Fruit fly (Drosophila melanogaster) whole organism, embryonic: Measurements from ENCODE around the gene mRpL10.

ENCODE experiments used
- Adf1 ChIP-seq: fragments of 200-800 bp; sonication (Bioruptor generic); IDR thresholded peaks from 2 replicates; pipeline ENCODE4 v1.3.6; 2022; ENCODE audit warnings: missing biosample characterization, missing genetic modification characterization
- Atf3 ChIP-seq: fragments of 200-800 bp; sonication (Bioruptor generic); optimal IDR thresholded peaks from 3 replicates; lab custom pipeline; 2016; ENCODE audit warnings: missing biosample characterization, missing genetic modification characterization
- CG10366 ChIP-seq: fragments of 200-800 bp; sonication (Bioruptor generic); IDR thresholded peaks from 2 replicates; pipeline ENCODE4 v1.3.6; 2022; ENCODE audit warnings: missing biosample characterization, missing genetic modification characterization
- CG11093 ChIP-seq: fragments of 200-800 bp; sonication (Bioruptor generic); IDR thresholded peaks from 3 replicates; pipeline ENCODE4 v1.3.6; 2022; ENCODE audit warnings: missing biosample characterization, missing genetic modification characterization
- CG11723 ChIP-seq: fragments of 200-800 bp; sonication (Bioruptor generic); optimal IDR thresholded peaks from 2 replicates; lab custom pipeline; 2017; ENCODE audit warnings: missing biosample characterization, mild to moderate bottlenecking, missing genetic modification characterization
- CG12071 ChIP-seq: fragments of 200-800 bp; sonication (Bioruptor generic); optimal IDR thresholded peaks from 3 replicates; lab custom pipeline; 2018; ENCODE audit warnings: missing biosample characterization, mild to moderate bottlenecking, missing genetic modification characterization
- CG13287 ChIP-seq: fragments of 200-800 bp; sonication (Bioruptor generic); IDR thresholded peaks from 2 replicates; pipeline ENCODE4 v1.3.6; 2022; ENCODE audit warnings: missing biosample characterization, missing genetic modification characterization; ENCODE audit not compliant: partially characterized antibody
- CG13296 ChIP-seq: fragments of 200-800 bp; sonication (Bioruptor generic); optimal IDR thresholded peaks from 3 replicates; lab custom pipeline; 2018; ENCODE audit warnings: missing biosample characterization, mild to moderate bottlenecking, missing genetic modification characterization
- CG13775 ChIP-seq: fragments of 200-800 bp; sonication (Bioruptor generic); optimal IDR thresholded peaks from 3 replicates; lab custom pipeline; 2017; ENCODE audit warnings: missing biosample characterization, mild to moderate bottlenecking, missing genetic modification characterization
- CG1529 ChIP-seq: fragments of 200-800 bp; sonication (Bioruptor generic); optimal IDR thresholded peaks from 3 replicates; lab custom pipeline; 2018; ENCODE audit warnings: missing biosample characterization, missing genetic modification characterization
- CG1647 ChIP-seq: fragments of 200-800 bp; sonication (Bioruptor generic); optimal IDR thresholded peaks from 3 replicates; lab custom pipeline; 2016; ENCODE audit warnings: missing biosample characterization, missing genetic modification characterization
- CG17912 ChIP-seq: fragments of 200-800 bp; sonication (Bioruptor generic); optimal IDR thresholded peaks from 2 replicates; lab custom pipeline; 2018; ENCODE audit warnings: missing biosample characterization, mild to moderate bottlenecking, missing genetic modification characterization
- CG18262 ChIP-seq: fragments of 200-800 bp; optimal IDR thresholded peaks from 3 replicates; lab custom pipeline; 2019; ENCODE audit warnings: missing biosample characterization, mild to moderate bottlenecking, missing genetic modification characterization, moderate library complexity
- CG18619 ChIP-seq: fragments of 200-800 bp; sonication (Bioruptor generic); optimal IDR thresholded peaks from 3 replicates; lab custom pipeline; 2017; ENCODE audit warnings: missing biosample characterization, mild to moderate bottlenecking, missing genetic modification characterization
- CG2199 ChIP-seq: fragments of 200-800 bp; sonication (Bioruptor generic); IDR thresholded peaks from 3 replicates; pipeline ENCODE4 v1.3.6; 2022; ENCODE audit warnings: missing biosample characterization, missing genetic modification characterization
- CG3065 ChIP-seq: fragments of 200-800 bp; sonication (Bioruptor generic); optimal IDR thresholded peaks from 2 replicates; lab custom pipeline; 2016; ENCODE audit warnings: missing biosample characterization, missing genetic modification characterization
- CG34422 ChIP-seq: fragments of 200-800 bp; sonication (Bioruptor generic); IDR thresholded peaks from 3 replicates; pipeline ENCODE4 v1.3.6; 2022; ENCODE audit warnings: missing biosample characterization, missing genetic modification characterization
- CG4707 ChIP-seq: fragments of 200-800 bp; sonication (Bioruptor generic); optimal IDR thresholded peaks from 2 replicates; lab custom pipeline; 2018; ENCODE audit warnings: missing biosample characterization, mild to moderate bottlenecking, missing genetic modification characterization, moderate library complexity
- CG5180 ChIP-seq: fragments of 200-800 bp; sonication (Bioruptor generic); optimal IDR thresholded peaks from 3 replicates; lab custom pipeline; 2017; ENCODE audit warnings: missing biosample characterization, missing genetic modification characterization, mild to moderate bottlenecking, moderate library complexity, missing genetic modification reagents
- CG6813 ChIP-seq: fragments of 200-800 bp; sonication (Bioruptor generic); optimal IDR thresholded peaks from 2 replicates; lab custom pipeline; 2017; ENCODE audit warnings: missing biosample characterization, missing genetic modification characterization, mild to moderate bottlenecking, moderate library complexity, missing genetic modification reagents
- CG7271 ChIP-seq: fragments of 200-800 bp; sonication (Bioruptor generic); optimal IDR thresholded peaks from 2 replicates; lab custom pipeline; 2018; ENCODE audit warnings: missing biosample characterization, mild to moderate bottlenecking, missing genetic modification characterization, moderate library complexity
- CG7839 ChIP-seq: fragments of 200-800 bp; sonication (Bioruptor generic); optimal IDR thresholded peaks from 3 replicates; lab custom pipeline; 2018; ENCODE audit warnings: missing biosample characterization, mild to moderate bottlenecking, missing genetic modification characterization, moderate library complexity
- CG9727 ChIP-seq: fragments of 200-800 bp; sonication (Bioruptor generic); optimal IDR thresholded peaks from 3 replicates; lab custom pipeline; 2017; ENCODE audit warnings: missing biosample characterization, mild to moderate bottlenecking, missing genetic modification characterization
- CG9876 ChIP-seq: fragments of 200-800 bp; sonication (Bioruptor generic); optimal IDR thresholded peaks from 2 replicates; lab custom pipeline; 2016; ENCODE audit warnings: missing biosample characterization, missing genetic modification characterization
- Camta ChIP-seq: fragments of 200-800 bp; sonication (Bioruptor generic); optimal IDR thresholded peaks from 2 replicates; lab custom pipeline; 2016; ENCODE audit warnings: missing biosample characterization, missing genetic modification characterization
- Deaf1 ChIP-seq: fragments of 200-800 bp; optimal IDR thresholded peaks from 3 replicates; lab custom pipeline; 2019; ENCODE audit warnings: missing biosample characterization, mild to moderate bottlenecking, missing genetic modification characterization, moderate library complexity
- Dip3 ChIP-seq: fragments of 200-800 bp; sonication (Bioruptor generic); optimal IDR thresholded peaks from 3 replicates; lab custom pipeline; 2016; ENCODE audit warnings: missing biosample characterization, missing genetic modification characterization
- Doc2 ChIP-seq: fragments of 200-800 bp; sonication (Bioruptor generic); IDR thresholded peaks from 2 replicates; pipeline ENCODE4 v1.3.6; 2022; ENCODE audit warnings: missing biosample characterization, missing genetic modification characterization
- Ets65A ChIP-seq: fragments of 200-800 bp; sonication (Bioruptor generic); peaks from one replicate; lab custom pipeline; 2016; ENCODE audit warnings: missing biosample characterization, missing genetic modification characterization
- Fer3 ChIP-seq: fragments of 200-800 bp; sonication (Bioruptor generic); optimal IDR thresholded peaks from 2 replicates; lab custom pipeline; 2018; ENCODE audit warnings: missing biosample characterization, mild to moderate bottlenecking, missing genetic modification characterization, moderate library complexity
- HHEX ChIP-seq: fragments of 200-800 bp; sonication (Bioruptor generic); optimal IDR thresholded peaks from 3 replicates; lab custom pipeline; 2017; ENCODE audit warnings: missing biosample characterization, mild to moderate bottlenecking, missing genetic modification characterization, missing genetic modification reagents
- Hmr ChIP-seq: fragments of 200-800 bp; sonication (Bioruptor generic); optimal IDR thresholded peaks from 3 replicates; lab custom pipeline; 2017; ENCODE audit warnings: mild to moderate bottlenecking, missing biosample characterization, missing genetic modification reagents, missing genetic modification characterization
- Hmx ChIP-seq: fragments of 200-800 bp; sonication (Bioruptor generic); optimal IDR thresholded peaks from 2 replicates; lab custom pipeline; 2016; ENCODE audit warnings: missing biosample characterization, missing genetic modification characterization
- Hr39 ChIP-seq: fragments of >200 bp; optimal IDR thresholded peaks from 2 replicates; lab custom pipeline; 2017
- Jarid2 ChIP-seq: fragments of 200-800 bp; sonication (Bioruptor generic); optimal IDR thresholded peaks from 3 replicates; lab custom pipeline; 2017; ENCODE audit warnings: mild to moderate bottlenecking, missing biosample characterization, missing genetic modification reagents, missing genetic modification characterization
- Kr ChIP-seq: fragments of 200-800 bp; sonication (Bioruptor generic); optimal IDR thresholded peaks from 2 replicates; lab custom pipeline; 2017; ENCODE audit warnings: missing biosample characterization, mild to moderate bottlenecking, missing genetic modification characterization
- Nf-YA ChIP-seq: fragments of 200-800 bp; sonication (Bioruptor generic); IDR thresholded peaks from 2 replicates; pipeline ENCODE4 v1.3.6; 2022; ENCODE audit warnings: missing biosample characterization, missing genetic modification characterization
- Oli ChIP-seq: fragments of 200-800 bp; sonication (Bioruptor generic); optimal IDR thresholded peaks from 2 replicates; lab custom pipeline; 2018; ENCODE audit warnings: missing biosample characterization, mild to moderate bottlenecking, missing genetic modification characterization, moderate library complexity
- Optix ChIP-seq: fragments of 200-800 bp; sonication (Bioruptor generic); IDR thresholded peaks from 3 replicates; pipeline ENCODE4 v1.3.6; 2022; ENCODE audit warnings: missing biosample characterization, missing genetic modification characterization
- PHDP ChIP-seq: fragments of 200-800 bp; sonication (Bioruptor generic); optimal IDR thresholded peaks from 3 replicates; lab custom pipeline; 2018; ENCODE audit warnings: missing biosample characterization, mild to moderate bottlenecking, missing genetic modification characterization, moderate library complexity
- Rfx ChIP-seq: fragments of 200-800 bp; sonication (Bioruptor generic); IDR thresholded peaks from 2 replicates; pipeline ENCODE4 v1.3.6; 2022; ENCODE audit warnings: missing biosample characterization, missing genetic modification characterization
- Side ChIP-seq: fragments of 200-800 bp; sonication (Bioruptor generic); optimal IDR thresholded peaks from 2 replicates; lab custom pipeline; 2016; ENCODE audit warnings: missing biosample characterization, missing genetic modification characterization
- Sox100B ChIP-seq: fragments of 200-800 bp; sonication (Bioruptor generic); optimal IDR thresholded peaks from 3 replicates; lab custom pipeline; 2018; ENCODE audit warnings: missing biosample characterization, mild to moderate bottlenecking, missing genetic modification characterization
- aop ChIP-seq: fragments of 200-800 bp; sonication (Bioruptor generic); IDR thresholded peaks from 2 replicates; pipeline ENCODE4 v1.3.6; 2022; ENCODE audit warnings: missing biosample characterization, missing genetic modification characterization
- exex ChIP-seq: fragments of 200-800 bp; sonication (Bioruptor generic); optimal IDR thresholded peaks from 4 replicates; lab custom pipeline; 2018; ENCODE audit warnings: missing biosample characterization, mild to moderate bottlenecking, missing genetic modification characterization, moderate library complexity
- p53 ChIP-seq: fragments of 200-800 bp; sonication (Bioruptor generic); optimal IDR thresholded peaks from 2 replicates; lab custom pipeline; 2016; ENCODE audit warnings: missing biosample characterization, missing genetic modification characterization
- salm ChIP-seq: fragments of 200-800 bp; sonication (Bioruptor generic); optimal IDR thresholded peaks from 2 replicates; lab custom pipeline; 2018; ENCODE audit warnings: missing biosample characterization, mild to moderate bottlenecking, missing genetic modification characterization
- wdn ChIP-seq: fragments of 200-800 bp; sonication (Bioruptor generic); IDR thresholded peaks from 2 replicates; pipeline ENCODE4 v1.3.6; 2022; ENCODE audit warnings: missing biosample characterization, missing genetic modification characterization
- wor ChIP-seq: fragments of 200-800 bp; sonication (Bioruptor generic); IDR thresholded peaks from 2 replicates; pipeline ENCODE4 v1.3.6; 2022; ENCODE audit warnings: missing biosample characterization, missing genetic modification characterization
- zen2 ChIP-seq: fragments of 200-800 bp; sonication (Bioruptor generic); IDR thresholded peaks from 3 replicates; pipeline ENCODE4 v1.3.6; 2022; ENCODE audit warnings: missing biosample characterization, missing genetic modification characterization; ENCODE audit not compliant: partially characterized antibody

The mRpL10 gene

DNA sequence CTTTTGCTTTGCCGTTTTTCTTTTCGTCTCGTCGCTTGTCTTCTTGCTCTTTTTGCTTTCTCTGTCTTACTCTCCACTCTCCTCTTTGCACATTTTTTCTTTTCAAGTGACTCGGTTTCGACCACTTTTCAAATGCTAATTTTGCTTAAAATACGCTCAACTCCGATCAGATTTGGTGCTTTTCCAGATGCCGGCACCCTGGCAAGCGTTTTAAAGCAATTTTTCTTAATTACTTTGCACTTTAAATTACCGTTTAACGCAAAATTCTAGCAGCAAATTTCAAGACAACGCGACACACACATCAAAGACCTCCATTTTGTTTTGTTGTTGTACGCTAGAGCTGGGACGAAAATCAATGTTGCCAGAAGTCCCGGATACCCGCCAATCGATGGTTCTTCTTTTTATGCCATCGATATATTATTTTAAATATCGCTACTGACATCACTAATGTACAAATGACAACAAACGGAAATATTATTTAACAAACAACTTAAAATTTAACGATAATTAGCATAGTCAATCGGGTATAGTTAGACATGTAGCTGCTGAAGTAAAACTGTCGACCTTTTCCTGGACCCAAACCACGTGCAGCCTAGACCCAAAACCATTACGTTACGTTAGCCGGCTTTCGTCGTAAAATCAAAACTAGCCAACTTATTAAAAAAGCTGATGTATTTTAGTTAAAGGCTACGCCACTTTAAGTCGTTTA lies 47.1 kb downstream of the mRpL10 start, which contains the start of gene kis:
kis (minus strand) TSS at position 317 of the 709 bp plus-strand sequence.
- TF ChIP-seq aop (GFP tag; lab: Robert Waterston, UW) (no peak), HHEX (GFP tag; lab: Kevin White, UChicago) (no peak), Oli (peak; percentile 8), Ets65A (GFP tag; lab: Kevin White, UChicago) (peak; percentile 94), p53 (GFP tag; lab: Kevin White, UChicago) (no peak), CG4707 (GFP tag; lab: Kevin White, UChicago) (peak; percentile 35), CG3065 (no peak), CG9876 (GFP tag; lab: Kevin White, UChicago) (no peak), PHDP (tag; lab: Kevin White, UChicago) (peak; percentile 56), CG7271 (peak; percentile 20), CG13287 (GFP tag; lab: Robert Waterston, UW) (peak; percentile 98), Deaf1 (tag; lab: Kevin White, UChicago) (peak; percentile 35), exex (peak; percentile 17), CG13775 (GFP tag; lab: Kevin White, UChicago) (peak; percentile 21), Doc2 (GFP tag; lab: Robert Waterston, UW) (no peak), CG11723 (GFP tag; lab: Kevin White, UChicago) (no peak), Optix (GFP tag; lab: Robert Waterston, UW) (no peak), CG2199 (GFP tag; lab: Robert Waterston, UW) (no peak), wdn (no peak), Camta (GFP tag; lab: Kevin White, UChicago) (peak; percentile 48), Sox100B (GFP tag; lab: Kevin White, UChicago) (no peak), Side (GFP tag; lab: Kevin White, UChicago) (peak; percentile 34), CG1647 (GFP tag; lab: Kevin White, UChicago) (peak; percentile 3), zen2 (GFP tag; lab: Robert Waterston, UW) (peak; percentile 94), Rfx (GFP tag; lab: Robert Waterston, UW) (peak; percentile 66), CG18262 (tag; lab: Kevin White, UChicago) (peak; percentile 25), CG13296 (peak; percentile 30), wor (GFP tag; lab: Robert Waterston, UW) (no peak), CG7839 (tag; lab: Kevin White, UChicago) (peak; percentile 35), Hmx (GFP tag; lab: Kevin White, UChicago) (no peak), Hr39 (no peak), salm (peak; percentile 32), CG10366 (GFP tag; lab: Robert Waterston, UW) (peak; percentile 20; the same call in 1 of the 2 replicates), CG5180 (GFP tag; lab: Kevin White, UChicago) (no peak), CG34422 (GFP tag; lab: Robert Waterston, UW) (peak; percentile 56; the same call in 2 of the 3 replicates), Hmr (GFP tag; lab: Kevin White, UChicago) (peak; percentile 66), CG12071 (GFP tag; lab: Kevin White, UChicago) (peak; percentile 9), Jarid2 (GFP tag; lab: Kevin White, UChicago) (peak; percentile 75), Atf3 (GFP tag; lab: Kevin White, UChicago) (no peak), CG18619 (GFP tag; lab: Kevin White, UChicago) (no peak), Kr (GFP tag; lab: Kevin White, UChicago) (no peak), CG11093 (GFP tag; lab: Robert Waterston, UW) (no peak), CG1529 (GFP tag; lab: Kevin White, UChicago) (no peak), CG9727 (GFP tag; lab: Kevin White, UChicago) (peak; percentile 41), Fer3 (tag; lab: Kevin White, UChicago) (peak; percentile 37), Nf-YA (GFP tag; lab: Robert Waterston, UW) (no peak), CG6813 (no peak), Dip3 (GFP tag; lab: Kevin White, UChicago) (peak; percentile 31), CG17912 (GFP tag; lab: Kevin White, UChicago) (no peak), Adf1 (GFP tag; lab: Robert Waterston, UW) (peak; percentile 41)
